Worm (Caenorhabditis elegans) whole organism, young adult: ENCODE results near the gene nhr-78.

ENCODE experiments used
- B0019.2 ChIP-seq: fragments of 200-800 bp; sonication (Bioruptor generic); conservative IDR thresholded peaks from 2 replicates; pipeline ENCODE4 v1.3.6; 2022; ENCODE audit warnings: missing genetic modification reagents, missing genetic modification characterization, missing compliant biosample characterization
- B0261.1 ChIP-seq: sonication (generic microtip); optimal IDR thresholded peaks from 2 replicates; lab custom pipeline; 2016; ENCODE audit warnings: mild to moderate bottlenecking, missing genetic modification characterization, moderate library complexity, missing compliant biosample characterization
- F37B4.10 ChIP-seq: fragments of 200-800 bp; sonication (Bioruptor generic); IDR thresholded peaks from 2 replicates; pipeline ENCODE4 v1.3.6; 2022; ENCODE audit warnings: missing genetic modification characterization, missing compliant biosample characterization
- F57C9.4 ChIP-seq: sonication (generic microtip); optimal IDR thresholded peaks from 2 replicates; lab custom pipeline; 2017; ENCODE audit warnings: mild to moderate bottlenecking, missing genetic modification characterization, missing compliant biosample characterization
- T07F8.4 ChIP-seq: sonication (generic microtip); optimal IDR thresholded peaks from 2 replicates; lab custom pipeline; 2016; ENCODE audit warnings: mild to moderate bottlenecking, missing genetic modification characterization, moderate library complexity, missing compliant biosample characterization
- ama-1 ChIP-seq, 3 experiments: fragments of 150-350 bp in 1 of 3; sonication (generic microtip) in 2 of 3; optimal IDR thresholded peaks; 2 replicates each; lab custom pipeline; 2014 to 2018; ENCODE audit warnings: missing biosample characterization in 2 of 3, missing genetic modification characterization in 2 of 3, missing genetic modification reagents in 2 of 3
- fkh-3 ChIP-seq: sonication (generic microtip); optimal IDR thresholded peaks from 2 replicates; lab custom pipeline; 2016; ENCODE audit warnings: mild to moderate bottlenecking, missing genetic modification characterization, missing compliant biosample characterization
- hsf-1 ChIP-seq: fragments of 200-800 bp; sonication (Bioruptor generic); IDR thresholded peaks from 2 replicates; pipeline ENCODE4 v1.3.6; 2022; ENCODE audit warnings: missing genetic modification reagents, missing genetic modification characterization, missing compliant biosample characterization
- sea-2 ChIP-seq: fragments of 200-800 bp; sonication (Bioruptor generic); IDR thresholded peaks from 2 replicates; pipeline ENCODE4 v1.3.6; 2022; ENCODE audit warnings: missing genetic modification characterization, missing compliant biosample characterization
- snpc-4 ChIP-seq, 5 experiments: fragments of 150-350 bp in 1 of 5; sonication (generic microtip) in 4 of 5; optimal IDR thresholded peaks; 2 replicates each; lab custom pipeline; 2014 to 2018; ENCODE audit warnings: missing genetic modification characterization in 5 of 5, missing biosample characterization in 3 of 5, antibody characterized with exemption in 2 of 5, mild to moderate bottlenecking in 2 of 5, missing compliant biosample characterization in 2 of 5, missing genotype in 2 of 5, moderate library complexity in 2 of 5, missing genetic modification reagents in 1 of 5
- tbx-9 ChIP-seq: sonication (generic microtip); optimal IDR thresholded peaks from 2 replicates; lab custom pipeline; 2016; ENCODE audit warnings: borderline replicate concordance, missing genetic modification characterization, inconsistent platforms, missing compliant biosample characterization
- ztf-3 ChIP-seq: fragments of 200-800 bp; sonication (Bioruptor generic); optimal IDR thresholded peaks from 2 replicates; lab custom pipeline; 2018; ENCODE audit warnings: mild to moderate bottlenecking, missing genetic modification characterization, missing compliant biosample characterization

ce11 chrIV:4269308-4269707, 8.4 kb downstream of the nhr-78 start, which contains the start of gene F36A4.3:
- no peak for TF ChIP-seq snpc-4 (GFP tag; optimal IDR thresholded peaks at IDR 0.05; lab: Kevin White, UChicago)
- no peak for TF ChIP-seq snpc-4 (tag; optimal IDR thresholded peaks at IDR 0.05; lab: Kevin White, UChicago)
- no peak for TF ChIP-seq T07F8.4
- no peak for TF ChIP-seq fkh-3 (tag; lab: Kevin White, UChicago)
- TF ChIP-seq ama-1 (optimal IDR thresholded peaks at IDR 0.05; lab: Kevin White, UChicago), result no peak
- no peak for TF ChIP-seq ama-1 (GFP tag; optimal IDR thresholded peaks at IDR 0.05; lab: Kevin White, UChicago)
- no peak for TF ChIP-seq F57C9.4 (tag; lab: Kevin White, UChicago)
- TF ChIP-seq hsf-1 (GFP tag; lab: Robert Waterston, UW), result no peak
- no peak for TF ChIP-seq sea-2
- TF ChIP-seq B0019.2 (GFP tag; lab: Robert Waterston, UW), result no peak
- no peak for TF ChIP-seq tbx-9 (tag; lab: Kevin White, UChicago)
- no peak for TF ChIP-seq F37B4.10 (GFP tag; lab: Robert Waterston, UW)
- no peak for TF ChIP-seq ztf-3
- no peak for TF ChIP-seq B0261.1 (tag; lab: Kevin White, UChicago)
